Fruit fly (Drosophila melanogaster) whole organism, embryonic: Measurements from ENCODE around the gene tutl.

Experiments
- Ada2b ChIP-seq: fragments of 200-800 bp; sonication (Bioruptor generic); IDR thresholded peaks from 2 replicates; pipeline ENCODE4 v1.3.6; 2022; ENCODE audit warnings: missing biosample characterization, missing genetic modification characterization
- Aef1 ChIP-seq: fragments of 200-800 bp; sonication (Bioruptor generic); IDR thresholded peaks from 3 replicates; pipeline ENCODE4 v1.3.6; 2022; ENCODE audit warnings: missing biosample characterization, missing genetic modification characterization
- C15 ChIP-seq: fragments of 200-800 bp; sonication (Bioruptor generic); IDR thresholded peaks from 3 replicates; pipeline ENCODE4 v1.3.6; 2022; ENCODE audit warnings: missing biosample characterization, missing genetic modification characterization
- CG1024 ChIP-seq: fragments of 200-800 bp; sonication (Bioruptor generic); IDR thresholded peaks from 2 replicates; pipeline ENCODE4 v1.3.6; 2022; ENCODE audit warnings: missing biosample characterization, missing genetic modification characterization
- CG11085 ChIP-seq: fragments of 200-800 bp; sonication (Bioruptor generic); IDR thresholded peaks from 2 replicates; pipeline ENCODE4 v1.3.6; 2022; ENCODE audit warnings: missing biosample characterization, missing genetic modification characterization
- CG11456 ChIP-seq: fragments of 200-800 bp; sonication (Bioruptor generic); IDR thresholded peaks from 3 replicates; pipeline ENCODE4 v1.3.6; 2022; ENCODE audit warnings: missing biosample characterization, missing genetic modification characterization
- CG11560 ChIP-seq: fragments of 200-800 bp; sonication (Bioruptor generic); IDR thresholded peaks from 3 replicates; pipeline ENCODE4 v1.3.6; 2022; ENCODE audit warnings: missing biosample characterization, missing genetic modification characterization
- CG13894 ChIP-seq: fragments of 200-800 bp; sonication (Bioruptor generic); optimal IDR thresholded peaks from 3 replicates; lab custom pipeline; 2018; ENCODE audit warnings: missing biosample characterization, mild to moderate bottlenecking, missing genetic modification characterization, moderate library complexity
- CG15696 ChIP-seq: fragments of 200-800 bp; sonication (Bioruptor generic); optimal IDR thresholded peaks from 2 replicates; lab custom pipeline; 2019; ENCODE audit warnings: missing biosample characterization, mild to moderate bottlenecking, missing genetic modification characterization, moderate library complexity
- CG16815 ChIP-seq: fragments of 200-800 bp; sonication (Bioruptor generic); optimal IDR thresholded peaks from 3 replicates; lab custom pipeline; 2017; ENCODE audit warnings: missing biosample characterization, mild to moderate bottlenecking, missing genetic modification characterization
- CG16863 ChIP-seq: fragments of 200-800 bp; sonication (Bioruptor generic); optimal IDR thresholded peaks from 3 replicates; lab custom pipeline; 2016; ENCODE audit warnings: missing biosample characterization, missing genetic modification characterization
- CG2129 ChIP-seq: fragments of 200-800 bp; sonication (Bioruptor generic); IDR thresholded peaks from 2 replicates; pipeline ENCODE4 v1.3.6; 2022; ENCODE audit warnings: missing biosample characterization, missing genetic modification characterization; ENCODE audit not compliant: partially characterized antibody
- CG30020 ChIP-seq: fragments of 200-800 bp; optimal IDR thresholded peaks from 2 replicates; lab custom pipeline; 2019; ENCODE audit warnings: missing biosample characterization, mild to moderate bottlenecking, missing genetic modification characterization, moderate library complexity
- CG31224 ChIP-seq: fragments of 200-800 bp; sonication (Bioruptor generic); IDR thresholded peaks from 2 replicates; pipeline ENCODE4 v1.3.6; 2022; ENCODE audit warnings: missing biosample characterization, missing genetic modification characterization
- CG32772 ChIP-seq: fragments of 200-800 bp; sonication (Bioruptor generic); IDR thresholded peaks from 2 replicates; pipeline ENCODE4 v1.3.6; 2022; ENCODE audit warnings: missing biosample characterization, missing genetic modification characterization
- CG4730 ChIP-seq: fragments of 200-800 bp; sonication (Bioruptor generic); IDR thresholded peaks from 2 replicates; pipeline ENCODE4 v1.3.6; 2022; ENCODE audit warnings: missing biosample characterization, missing genetic modification characterization
- CG6854 ChIP-seq: fragments of 200-800 bp; sonication (Bioruptor generic); optimal IDR thresholded peaks from 3 replicates; lab custom pipeline; 2017; ENCODE audit warnings: missing biosample characterization, mild to moderate bottlenecking, missing genetic modification characterization
- CG7928 ChIP-seq: fragments of 200-800 bp; sonication (Bioruptor generic); optimal IDR thresholded peaks from 2 replicates; lab custom pipeline; 2017; ENCODE audit warnings: missing biosample characterization, mild to moderate bottlenecking, missing genetic modification characterization
- CG8388 ChIP-seq: fragments of 200-800 bp; sonication (Bioruptor generic); optimal IDR thresholded peaks from 2 replicates; lab custom pipeline; 2019; ENCODE audit warnings: missing biosample characterization, mild to moderate bottlenecking, missing genetic modification characterization, moderate library complexity
- CG8478 ChIP-seq: fragments of >200 bp; optimal IDR thresholded peaks from 2 replicates; lab custom pipeline; 2018
- Chrac-16 ChIP-seq: fragments of 200-800 bp; sonication (Bioruptor generic); optimal IDR thresholded peaks from 3 replicates; lab custom pipeline; 2016; ENCODE audit warnings: missing biosample characterization, missing genetic modification characterization
- Dek ChIP-seq: fragments of 200-800 bp; sonication (Bioruptor generic); optimal IDR thresholded peaks from 3 replicates; lab custom pipeline; 2019; ENCODE audit warnings: missing biosample characterization, mild to moderate bottlenecking, missing genetic modification characterization, moderate library complexity
- Dip3 ChIP-seq: fragments of 200-800 bp; sonication (Bioruptor generic); optimal IDR thresholded peaks from 3 replicates; lab custom pipeline; 2016; ENCODE audit warnings: missing biosample characterization, missing genetic modification characterization
- Doc3 ChIP-seq: fragments of 200-800 bp; sonication (Bioruptor generic); IDR thresholded peaks from 3 replicates; pipeline ENCODE4 v1.3.6; 2022; ENCODE audit warnings: missing biosample characterization, missing genetic modification characterization; ENCODE audit not compliant: partially characterized antibody
- GATAe ChIP-seq: fragments of 200-800 bp; sonication (Bioruptor generic); conservative IDR thresholded peaks from 2 replicates; pipeline ENCODE4 v1.3.6; 2022; ENCODE audit warnings: missing biosample characterization, missing genetic modification characterization
- Med ChIP-seq: fragments of 200-800 bp; sonication (Bioruptor generic); peaks from one replicate; lab custom pipeline; 2016; ENCODE audit warnings: missing biosample characterization, missing genetic modification characterization, mild to moderate bottlenecking, inconsistent platforms, moderate library complexity
- Opbp ChIP-seq: fragments of 200-800 bp; sonication (Bioruptor generic); IDR thresholded peaks from 3 replicates; pipeline ENCODE4 v1.3.6; 2022; ENCODE audit warnings: missing biosample characterization, missing genetic modification characterization; ENCODE audit not compliant: partially characterized antibody
- Ravus ChIP-seq: fragments of 200-800 bp; sonication (Bioruptor generic); IDR thresholded peaks from 2 replicates; pipeline ENCODE4 v1.3.6; 2022; ENCODE audit warnings: missing biosample characterization, missing genetic modification characterization
- YL-1 ChIP-seq: fragments of 200-800 bp; sonication (Bioruptor generic); optimal IDR thresholded peaks from 3 replicates; lab custom pipeline; 2017; ENCODE audit warnings: missing biosample characterization, mild to moderate bottlenecking, missing genetic modification characterization
- ac ChIP-seq: fragments of 200-800 bp; sonication (Bioruptor generic); optimal IDR thresholded peaks from 3 replicates; lab custom pipeline; 2017; ENCODE audit warnings: missing biosample characterization, mild to moderate bottlenecking, missing genetic modification characterization
- ci ChIP-seq: fragments of 200-800 bp; sonication (Bioruptor generic); IDR thresholded peaks from 3 replicates; pipeline ENCODE4 v1.3.6; 2022; ENCODE audit warnings: missing biosample characterization, missing genetic modification characterization
- da ChIP-seq: fragments of 200-800 bp; sonication (Bioruptor generic); optimal IDR thresholded peaks from 2 replicates; lab custom pipeline; 2016; ENCODE audit warnings: missing biosample characterization, missing genetic modification characterization
- en ChIP-seq: fragments of 200-800 bp; sonication (Bioruptor generic); optimal IDR thresholded peaks from 2 replicates; lab custom pipeline; 2016; ENCODE audit warnings: missing biosample characterization, missing genetic modification characterization
- eve ChIP-seq, 2 experiments: fragments of >200 bp; optimal IDR thresholded peaks; 2 replicates each; lab custom pipeline; 2017; ENCODE audit warnings: missing biosample characterization in 2 of 2, missing genetic modification characterization in 2 of 2
- ewg ChIP-seq: fragments of 200-800 bp; sonication (Bioruptor generic); optimal IDR thresholded peaks from 3 replicates; lab custom pipeline; 2017; ENCODE audit warnings: mild to moderate bottlenecking, missing biosample characterization, missing genetic modification reagents, missing genetic modification characterization
- ftz-f1 ChIP-seq: fragments of 200-800 bp; sonication (Bioruptor generic); optimal IDR thresholded peaks from 2 replicates; lab custom pipeline; 2016; ENCODE audit warnings: missing biosample characterization, missing genetic modification characterization
- hb ChIP-seq: fragments of 200-800 bp; sonication (Bioruptor generic); IDR thresholded peaks from 3 replicates; pipeline ENCODE4 v1.3.6; 2022; ENCODE audit warnings: missing biosample characterization, missing genetic modification characterization; ENCODE audit not compliant: partially characterized antibody
- hth ChIP-seq: fragments of >200 bp; optimal IDR thresholded peaks from 2 replicates; lab custom pipeline; 2017; ENCODE audit warnings: inconsistent platforms
- jing ChIP-seq: fragments of 200-800 bp; sonication (Bioruptor generic); optimal IDR thresholded peaks from 2 replicates; lab custom pipeline; 2018; ENCODE audit warnings: missing biosample characterization, mild to moderate bottlenecking, missing genetic modification characterization
- maf-S ChIP-seq: fragments of 200-800 bp; sonication (Bioruptor generic); optimal IDR thresholded peaks from 2 replicates; lab custom pipeline; 2016; ENCODE audit warnings: missing biosample characterization, missing genetic modification characterization
- nerfin-2 ChIP-seq: fragments of 200-800 bp; sonication (Bioruptor generic); IDR thresholded peaks from 2 replicates; pipeline ENCODE4 v1.3.6; 2022; ENCODE audit warnings: missing biosample characterization, missing genetic modification characterization; ENCODE audit not compliant: partially characterized antibody
- pan ChIP-seq, 4 experiments: fragments of >200 bp in 3 of 4; fragments of 200-800 bp in 1 of 4; sonication (Bioruptor generic) in 1 of 4; optimal IDR thresholded peaks in 3 of 4; IDR thresholded peaks in 1 of 4; 2 replicates each; pipeline versions ENCODE4 v1.3.6 to Lab custom; 2017 to 2022; ENCODE audit warnings: missing biosample characterization in 2 of 4, missing genetic modification characterization in 2 of 4, mixed read lengths in 1 of 4
- pho ChIP-seq: fragments of 200-800 bp; sonication (Bioruptor generic); optimal IDR thresholded peaks from 2 replicates; lab custom pipeline; 2016; ENCODE audit warnings: missing biosample characterization, missing genetic modification characterization
- ranshi ChIP-seq: fragments of 200-800 bp; sonication (Bioruptor generic); IDR thresholded peaks from 2 replicates; pipeline ENCODE4 v1.3.6; 2022; ENCODE audit warnings: missing biosample characterization, missing genetic modification characterization
- row ChIP-seq: fragments of 200-800 bp; sonication (Bioruptor generic); IDR thresholded peaks from 3 replicates; pipeline ENCODE4 v1.3.6; 2022; ENCODE audit warnings: missing biosample characterization, missing genetic modification characterization
- sr ChIP-seq: fragments of 200-800 bp; sonication (Bioruptor generic); IDR thresholded peaks from 3 replicates; pipeline ENCODE4 v1.3.6; 2022; ENCODE audit warnings: missing biosample characterization, missing genetic modification characterization
- stwl ChIP-seq: fragments of 200-800 bp; sonication (Bioruptor generic); optimal IDR thresholded peaks from 3 replicates; lab custom pipeline; 2018; ENCODE audit warnings: missing biosample characterization, mild to moderate bottlenecking, missing genetic modification characterization, moderate library complexity
- tap ChIP-seq: fragments of 200-800 bp; optimal IDR thresholded peaks from 3 replicates; lab custom pipeline; 2019; ENCODE audit warnings: missing biosample characterization, mild to moderate bottlenecking, missing genetic modification characterization, moderate library complexity
- toy ChIP-seq: fragments of 200-800 bp; sonication (Bioruptor generic); IDR thresholded peaks from 2 replicates; pipeline ENCODE4 v1.3.6; 2022; ENCODE audit warnings: missing biosample characterization, missing genetic modification characterization
- twi ChIP-seq: fragments of 200-800 bp; optimal IDR thresholded peaks from 2 replicates; lab custom pipeline; 2019; ENCODE audit warnings: missing biosample characterization, mild to moderate bottlenecking, missing genetic modification characterization, moderate library complexity
- yki ChIP-seq: fragments of >200 bp; optimal IDR thresholded peaks from 3 replicates; lab custom pipeline; 2018

The tutl gene

DNA sequence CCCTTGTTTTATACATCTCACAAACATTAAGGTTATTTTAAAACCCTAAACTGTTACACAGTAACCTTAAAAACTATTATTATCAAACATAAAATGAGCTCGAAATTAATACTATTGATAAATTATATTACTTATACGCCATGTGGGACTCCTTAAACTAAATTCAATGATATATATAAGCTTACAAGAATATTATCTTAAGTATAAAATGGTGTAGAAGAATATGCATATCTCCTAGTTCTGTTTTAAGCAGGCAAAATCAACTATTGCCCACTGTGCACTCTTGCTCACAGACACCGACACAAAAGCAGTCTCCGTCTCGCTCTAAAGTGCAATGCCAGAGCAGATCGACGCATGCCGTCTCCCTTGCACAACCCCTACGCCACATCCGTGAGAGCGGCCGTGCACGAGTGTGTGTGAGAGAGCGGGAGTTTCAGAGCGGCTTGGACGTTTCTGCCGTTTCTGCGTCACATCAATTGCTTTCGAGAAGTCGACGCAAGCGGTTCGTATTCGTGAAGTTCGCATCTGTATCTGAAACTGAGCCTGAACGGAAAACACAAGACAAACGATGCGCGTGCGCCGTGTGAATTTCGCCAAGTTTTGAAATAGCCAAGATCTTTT lies 88.7 kb downstream of the tutl start (continued):
- TF ChIP-seq CG11456 (no peak), pho (GFP tag; lab: Kevin White, UChicago) (no peak), CG16863 (GFP tag; lab: Kevin White, UChicago) (no peak), yki (lab: Kevin White, UChicago) (peak; percentile 85), CG2129 (no peak), jing (no peak), maf-S (no peak), en (GFP tag; lab: Kevin White, UChicago) (no peak), CG7928 (GFP tag; lab: Kevin White, UChicago) (no peak), CG8388 (peak; percentile 72), CG6854 (GFP tag; lab: Kevin White, UChicago) (no peak), CG11560 (tag; lab: Robert Waterston, UW) (no peak), hb (peak; percentile 66; the same call in 1 of the 3 replicates), Chrac-16 (GFP tag; lab: Kevin White, UChicago) (peak; percentile 52), tap (tag; lab: Kevin White, UChicago) (peak; percentile 38), sr (GFP tag; lab: Robert Waterston, UW) (peak; percentile 60; the same call in 2 of the 3 replicates), toy (no peak), Dek (no peak), da (peak; percentile 6), CG31224 (no peak), Dip3 (GFP tag; lab: Kevin White, UChicago) (no peak), CG11085 (GFP tag; lab: Robert Waterston, UW) (no peak), ac (GFP tag; lab: Kevin White, UChicago) (peak; percentile 69), hth (lab: Kevin White, UChicago) (no peak), ranshi (GFP tag; lab: Robert Waterston, UW) (no peak), Opbp (GFP tag; lab: Robert Waterston, UW) (peak; percentile 53; the same call in 1 of the 3 replicates), CG1024 (GFP tag; lab: Robert Waterston, UW) (no peak), CG16815 (GFP tag; lab: Kevin White, UChicago) (peak; percentile 62), stwl (tag; lab: Kevin White, UChicago) (peak; percentile 15), ewg (GFP tag; lab: Kevin White, UChicago) (peak; percentile 26), twi (tag; lab: Kevin White, UChicago) (peak; percentile 78), GATAe (GFP tag; lab: Robert Waterston, UW) (no peak), nerfin-2 (GFP tag; lab: Robert Waterston, UW) (no peak), ftz-f1 (GFP tag; lab: Kevin White, UChicago) (no peak), ci (GFP tag; lab: Robert Waterston, UW) (peak; percentile 68), pan (optimal IDR thresholded peaks at IDR 0.05; lab: Kevin White, UChicago) (no peak), pan (GFP tag; optimal IDR thresholded peaks at IDR 0.05 in 1 of 2, IDR thresholded peaks at IDR 0.05 in 1 of 2) (peak in 1 of 2 experiments; percentile 58), CG15696 (tag; lab: Kevin White, UChicago) (peak; percentile 92), CG4730 (no peak), Ravus (GFP tag; lab: Robert Waterston, UW) (no peak), row (GFP tag; lab: Robert Waterston, UW) (peak; percentile 84), Ada2b (GFP tag; lab: Robert Waterston, UW) (no peak), CG8478 (peak; percentile 97), Aef1 (GFP tag; lab: Robert Waterston, UW) (no peak), CG30020 (tag; lab: Kevin White, UChicago) (peak; percentile 45), YL-1 (GFP tag; lab: Kevin White, UChicago) (peak; percentile 19), CG13894 (no peak), CG32772 (GFP tag; lab: Robert Waterston, UW) (no peak), C15 (GFP tag; lab: Robert Waterston, UW) (no peak), Doc3 (GFP tag; lab: Robert Waterston, UW) (peak; percentile 19; the same call in 1 of the 3 replicates), Med (GFP tag; lab: Kevin White, UChicago) (peak; percentile 81), eve (GFP tag; optimal IDR thresholded peaks at IDR 0.05; lab: Kevin White, UChicago) (peak in 1 of 2 experiments; percentile 73)
